Worm (Caenorhabditis elegans) whole organism, L4/young adult: ENCODE measurements around the gene F43H9.4.

ENCODE experiments used
- W03F9.2 ChIP-seq: fragments of 150-350 bp; optimal IDR thresholded peaks from 2 replicates; lab custom pipeline; 2014; ENCODE audit warnings: missing biosample characterization, missing genetic modification characterization
- dao-5 ChIP-seq: sonication (generic microtip); optimal IDR thresholded peaks from 2 replicates; lab custom pipeline; 2016; ENCODE audit warnings: missing genotype, missing genetic modification characterization, moderate library complexity, missing compliant biosample characterization
- him-1 ChIP-seq: sonication (generic microtip); optimal IDR thresholded peaks from 2 replicates; lab custom pipeline; 2016; ENCODE audit warnings: missing genotype, missing genetic modification reagents, missing genetic modification characterization, missing compliant biosample characterization

F43H9.4 gene

ce11 chrV:8007460-8008292, 18.8 kb upstream of the F43H9.4 start, which contains the start of gene Y97E10AR.3:
Gene Y97E10AR.3, minus strand, starts transcription at chrV:8007510.
- no peak for TF ChIP-seq dao-5 (tag; lab: Kevin White, UChicago)
- TF ChIP-seq W03F9.2 (tag; lab: Kevin White, UChicago): no peak
- TF ChIP-seq him-1 (tag; lab: Kevin White, UChicago): no peak

- no peak for TF ChIP-seq dao-5 (tag; lab: Kevin White, UChicago)
- no peak for TF ChIP-seq him-1 (tag; lab: Kevin White, UChicago)
- no peak for TF ChIP-seq W03F9.2 (tag; lab: Kevin White, UChicago)
Observed at ce11 chrV:8010103-8010502, 16.4 kb upstream of the F43H9.4 start, which contains the start of gene Y97E10AR.4. Gene Y97E10AR.4, minus strand, starts transcription at chrV:8010233.

ce11 chrV:8010846-8011245, 15.7 kb upstream of the F43H9.4 start, which contains the start of gene lmtr-2:
Gene lmtr-2, minus strand, starts transcription at chrV:8011106.
- TF ChIP-seq W03F9.2 (tag; lab: Kevin White, UChicago): no peak
- TF ChIP-seq dao-5 (tag; lab: Kevin White, UChicago): no peak
- TF ChIP-seq him-1 (tag; lab: Kevin White, UChicago): no peak

ce11 chrV:8012032-8012431, 14.5 kb upstream of the F43H9.4 start, which contains the start of gene rpb-9:
Gene rpb-9, minus strand, starts transcription at chrV:8012345.
- TF ChIP-seq dao-5 (tag; lab: Kevin White, UChicago): no peak
- no peak for TF ChIP-seq him-1 (tag; lab: Kevin White, UChicago)
- TF ChIP-seq W03F9.2 (tag; lab: Kevin White, UChicago): no peak

ce11 chrV:8013901-8014388, 12.6 kb upstream of the F43H9.4 start, which contains the start of gene Y97E10AR.6:
Gene Y97E10AR.6, minus strand, starts transcription at chrV:8013951.
- TF ChIP-seq him-1 (tag; lab: Kevin White, UChicago): no peak
- TF ChIP-seq W03F9.2 (tag; lab: Kevin White, UChicago): peak; percentile 25
- TF ChIP-seq dao-5 (tag; lab: Kevin White, UChicago): no peak

ce11 chrV:8016928-8017327, 9.6 kb upstream of the F43H9.4 start, which contains the start of gene sptl-2:
Gene sptl-2, plus strand, starts transcription at chrV:8017207.
- TF ChIP-seq dao-5 (tag; lab: Kevin White, UChicago) (no peak), W03F9.2 (tag; lab: Kevin White, UChicago) (no peak), him-1 (tag; lab: Kevin White, UChicago) (no peak)

- TF ChIP-seq him-1 (tag; lab: Kevin White, UChicago): no peak
- no peak for TF ChIP-seq W03F9.2 (tag; lab: Kevin White, UChicago)
- TF ChIP-seq dao-5 (tag; lab: Kevin White, UChicago): no peak
Observed at ce11 chrV:8017924-8018323, 8.6 kb upstream of the F43H9.4 start.

ce11 chrV:8018919-8019318, 7.6 kb upstream of the F43H9.4 start:
- no peak for TF ChIP-seq W03F9.2 (tag; lab: Kevin White, UChicago)
- TF ChIP-seq dao-5 (tag; lab: Kevin White, UChicago): no peak
- no peak for TF ChIP-seq him-1 (tag; lab: Kevin White, UChicago)

ce11 chrV:8019783-8020182, 6.7 kb upstream of the F43H9.4 start:
- TF ChIP-seq him-1 (tag; lab: Kevin White, UChicago) (no peak), dao-5 (tag; lab: Kevin White, UChicago) (no peak), W03F9.2 (tag; lab: Kevin White, UChicago) (no peak)

ce11 chrV:8022040-8022439, 4.5 kb upstream of the F43H9.4 start, which contains the start of gene ech-3:
Gene ech-3, plus strand, starts transcription at chrV:8022217.
- TF ChIP-seq dao-5 (tag; lab: Kevin White, UChicago): no peak
- TF ChIP-seq W03F9.2 (tag; lab: Kevin White, UChicago): no peak
- TF ChIP-seq him-1 (tag; lab: Kevin White, UChicago): no peak

ce11 chrV:8024752-8025151, 1.8 kb upstream of the F43H9.4 start, which contains the start of gene F43H9.3:
Gene F43H9.3, minus strand, starts transcription at chrV:8024940.
- TF ChIP-seq dao-5 (tag; lab: Kevin White, UChicago) (no peak), W03F9.2 (tag; lab: Kevin White, UChicago) (no peak), him-1 (tag; lab: Kevin White, UChicago) (no peak)

ce11 chrV:8025259-8025658, 1.2 kb upstream of the F43H9.4 start:
- TF ChIP-seq him-1 (tag; lab: Kevin White, UChicago) (no peak), dao-5 (tag; lab: Kevin White, UChicago) (no peak), W03F9.2 (tag; lab: Kevin White, UChicago) (no peak)
